Worm (Caenorhabditis elegans): Measurements from ENCODE around the gene tag-314.

The tag-314 gene

DNA sequence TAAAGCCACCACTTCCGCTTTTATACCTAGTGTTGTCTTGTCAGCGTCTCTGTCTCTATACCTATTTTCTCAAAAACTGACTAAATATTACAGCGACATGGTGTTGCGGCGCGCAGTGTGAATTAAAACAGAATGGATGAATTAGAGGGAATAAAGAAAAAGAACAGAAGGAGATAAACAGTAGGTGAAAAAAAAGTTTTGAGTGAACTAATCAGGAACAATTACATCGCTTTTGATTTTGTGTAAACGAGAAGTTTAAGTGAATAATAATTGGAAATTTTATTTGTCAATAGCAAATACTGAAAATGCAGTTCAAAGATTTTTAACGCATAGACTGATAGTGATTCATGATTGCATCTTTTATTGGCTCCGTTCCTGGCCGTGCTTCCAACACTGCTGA lies 3.4 kb downstream of the tag-314 start, which contains the start of gene col-12:
TSS of gene col-12 (minus strand) at position 101 of the 400 bp plus-strand sequence.
- no peak for TF ChIP-seq zag-1 (tag; optimal IDR thresholded peaks at IDR 0.05)
- TF ChIP-seq unc-62 (GFP tag; optimal IDR thresholded peaks at IDR 0.05): no peak
- no peak for TF ChIP-seq lsy-12 (tag; optimal IDR thresholded peaks at IDR 0.05)
- TF ChIP-seq ceh-16 (tag; optimal IDR thresholded peaks at IDR 0.05): no peak
- no peak for TF ChIP-seq fkh-2 (tag; optimal IDR thresholded peaks at IDR 0.05)

DNA sequence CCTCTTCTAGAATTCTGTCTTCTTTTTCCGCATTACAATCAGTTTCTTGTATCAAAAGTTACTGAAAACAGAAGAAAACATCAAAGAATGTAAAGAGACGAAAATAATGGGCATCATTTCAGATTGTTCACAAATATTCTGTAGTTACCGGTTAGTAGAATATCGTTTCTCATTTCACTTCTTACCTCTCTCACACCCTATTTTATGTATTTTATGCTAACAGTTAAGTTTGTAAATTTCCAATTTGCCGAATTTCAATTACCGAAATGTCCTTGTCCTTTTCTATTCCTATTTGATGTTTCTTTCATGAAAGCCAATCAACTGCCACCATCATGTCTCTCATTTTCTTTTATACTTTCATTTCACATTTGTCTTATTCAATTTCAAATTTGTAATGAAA lies 5.0 kb downstream of the tag-314 start:
- TF ChIP-seq ceh-9 (tag; optimal IDR thresholded peaks at IDR 0.05): no peak
- no peak for TF ChIP-seq nhr-77 (tag; optimal IDR thresholded peaks at IDR 0.05)
- TF ChIP-seq nhr-25 (tag; optimal IDR thresholded peaks at IDR 0.05): peak; percentile 61

DNA sequence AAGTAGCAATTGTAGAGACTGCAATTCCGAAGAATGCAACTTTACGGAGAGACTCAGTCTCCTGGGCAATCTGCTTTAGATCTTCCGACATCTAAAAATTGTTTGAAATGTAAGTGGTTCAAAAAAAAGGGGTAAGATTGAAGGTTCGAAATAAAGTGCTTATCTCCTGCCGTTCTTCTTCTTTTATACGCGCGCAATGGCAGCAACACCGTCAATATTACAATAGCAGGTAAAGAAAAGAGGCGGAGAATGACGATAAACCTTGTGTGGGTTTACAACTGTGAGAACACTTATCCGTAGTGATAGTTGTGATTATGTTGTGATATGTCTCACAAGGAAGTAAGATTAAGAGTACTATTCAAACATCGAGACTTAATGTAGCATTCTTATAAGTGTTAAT lies 6.7 kb downstream of the tag-314 start, which contains the start of gene col-13:
TSS of gene col-13 (minus strand) at position 101 of the 400 bp plus-strand sequence.
- no peak for TF ChIP-seq fkh-2 (tag; optimal IDR thresholded peaks at IDR 0.05)
- TF ChIP-seq nhr-23 (tag; optimal IDR thresholded peaks at IDR 0.05): no peak
- TF ChIP-seq ztf-11 (tag; optimal IDR thresholded peaks at IDR 0.05): no peak
- no peak for TF ChIP-seq jun-1 (tag; optimal IDR thresholded peaks at IDR 0.05)
- no peak for TF ChIP-seq ceh-9 (tag; optimal IDR thresholded peaks at IDR 0.05)
- TF ChIP-seq ceh-82 (tag; optimal IDR thresholded peaks at IDR 0.05): no peak
- TF ChIP-seq nhr-237 (tag; optimal IDR thresholded peaks at IDR 0.05): no peak
- TF ChIP-seq ceh-28 (tag; optimal IDR thresholded peaks at IDR 0.05): no peak
- TF ChIP-seq elt-2 (tag; optimal IDR thresholded peaks at IDR 0.05): no peak
- no peak for TF ChIP-seq nhr-76 (tag; optimal IDR thresholded peaks at IDR 0.05)
- TF ChIP-seq sea-2 (GFP tag; optimal IDR thresholded peaks at IDR 0.05): no peak
- TF ChIP-seq ztf-4 (tag; optimal IDR thresholded peaks at IDR 0.05): no peak
- TF ChIP-seq unc-62 (GFP tag; optimal IDR thresholded peaks at IDR 0.05): no peak
- TF ChIP-seq lin-15B (tag; optimal IDR thresholded peaks at IDR 0.05): no peak
- TF ChIP-seq ceh-16 (tag; optimal IDR thresholded peaks at IDR 0.05): no peak
- TF ChIP-seq mdl-1 (tag; optimal IDR thresholded peaks at IDR 0.05): no peak

DNA sequence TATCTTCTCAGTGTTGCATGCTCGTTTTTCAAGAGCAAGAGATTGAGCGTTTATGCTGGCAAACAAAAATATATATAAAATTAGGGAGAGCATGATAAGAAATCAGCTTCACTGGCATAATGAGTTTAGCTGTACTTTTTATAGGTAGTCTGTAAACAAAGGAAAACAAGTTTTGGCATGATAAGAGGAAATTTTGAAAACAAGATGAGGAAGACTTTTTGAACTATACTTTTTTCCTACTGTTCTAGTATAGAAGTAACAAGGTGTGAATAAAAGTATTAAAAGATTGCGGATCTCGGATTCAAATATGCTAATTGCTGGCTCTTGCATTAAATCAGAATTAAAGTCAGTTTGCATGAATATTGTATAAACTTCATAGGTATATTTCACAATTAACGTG lies 9.5 kb downstream of the tag-314 start, which contains the start of gene F15H10.5:
TSS of gene F15H10.5 (minus strand) at position 101 of the 400 bp plus-strand sequence.
- no peak for TF ChIP-seq aly-2 (tag; optimal IDR thresholded peaks at IDR 0.05)
- no peak for TF ChIP-seq tbx-2 (tag; optimal IDR thresholded peaks at IDR 0.05)
- TF ChIP-seq nhr-23 (tag; optimal IDR thresholded peaks at IDR 0.05): no peak
- TF ChIP-seq nhr-77 (tag; optimal IDR thresholded peaks at IDR 0.05): no peak
- TF ChIP-seq nhr-76 (tag; optimal IDR thresholded peaks at IDR 0.05): no peak
- TF ChIP-seq R02D3.7 (tag; optimal IDR thresholded peaks at IDR 0.05): no peak
- TF ChIP-seq lin-15B (tag; optimal IDR thresholded peaks at IDR 0.05): no peak
- no peak for TF ChIP-seq egl-5 (tag; optimal IDR thresholded peaks at IDR 0.05)
- no peak for TF ChIP-seq ama-1 (optimal IDR thresholded peaks at IDR 0.05)
- TF ChIP-seq nfya-1 (tag; optimal IDR thresholded peaks at IDR 0.05; ENCODE audit: insufficient read depth): no peak
- no peak for TF ChIP-seq nhr-237 (tag; optimal IDR thresholded peaks at IDR 0.05)
- no peak for TF ChIP-seq mdl-1 (tag; optimal IDR thresholded peaks at IDR 0.05)
- no peak for TF ChIP-seq fos-1 (tag; optimal IDR thresholded peaks at IDR 0.05)
- TF ChIP-seq pha-4 (tag; optimal IDR thresholded peaks at IDR 0.05): no peak
- TF ChIP-seq nhr-25 (tag; optimal IDR thresholded peaks at IDR 0.05): no peak

DNA sequence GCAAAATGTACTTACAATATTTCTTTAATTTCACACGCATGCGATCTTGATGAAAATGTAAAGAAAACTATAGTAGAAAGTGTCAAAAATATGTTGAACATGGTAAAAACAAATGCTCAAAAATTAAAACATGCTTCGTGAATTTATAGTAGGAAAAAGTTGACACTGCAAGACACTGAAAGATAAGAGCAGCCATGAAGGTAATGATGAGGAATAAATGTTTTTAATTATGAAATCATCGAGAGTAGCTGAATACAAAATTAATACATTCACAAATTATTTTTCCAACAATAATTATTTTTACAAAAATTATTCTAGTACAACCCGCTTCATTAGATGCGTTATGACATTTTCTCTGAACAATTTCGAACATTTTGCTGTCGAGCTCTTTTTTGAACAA lies 11.6 kb downstream of the tag-314 start, which contains the start of gene F15H10.10:
TSS of gene F15H10.10 (minus strand) at position 101 of the 400 bp plus-strand sequence.
- TF ChIP-seq nhr-11 (tag; optimal IDR thresholded peaks at IDR 0.05) (no peak), tbx-2 (tag; optimal IDR thresholded peaks at IDR 0.05) (no peak), ceh-82 (tag; optimal IDR thresholded peaks at IDR 0.05) (no peak), unc-62 (GFP tag; optimal IDR thresholded peaks at IDR 0.05) (no peak), daf-12 (tag; optimal IDR thresholded peaks at IDR 0.05) (no peak), ama-1 (optimal IDR thresholded peaks at IDR 0.05) (no peak), nhr-43 (tag; optimal IDR thresholded peaks at IDR 0.05; ENCODE audit: poor library complexity, severe bottlenecking) (no peak), ceh-28 (tag; optimal IDR thresholded peaks at IDR 0.05) (no peak), nhr-28 (tag; optimal IDR thresholded peaks at IDR 0.05) (no peak), nhr-237 (tag; optimal IDR thresholded peaks at IDR 0.05) (no peak), nhr-23 (tag; optimal IDR thresholded peaks at IDR 0.05) (no peak), lsy-12 (tag; optimal IDR thresholded peaks at IDR 0.05) (no peak), nhr-76 (tag; optimal IDR thresholded peaks at IDR 0.05) (no peak), unc-39 (tag; optimal IDR thresholded peaks at IDR 0.05) (no peak), ztf-4 (tag; optimal IDR thresholded peaks at IDR 0.05) (no peak), egl-27 (tag; optimal IDR thresholded peaks at IDR 0.05) (no peak), jun-1 (tag; optimal IDR thresholded peaks at IDR 0.05) (no peak), elt-2 (tag; optimal IDR thresholded peaks at IDR 0.05) (no peak)
